Worm (Caenorhabditis elegans) whole organism, L4/young adult: ENCODE data around the gene clec-26.

Source experiments
- dao-5 ChIP-seq: sonication (generic microtip); optimal IDR thresholded peaks from 2 replicates; lab custom pipeline; 2016; ENCODE audit warnings: missing genotype, missing genetic modification characterization, moderate library complexity, missing compliant biosample characterization
- him-1 ChIP-seq: sonication (generic microtip); optimal IDR thresholded peaks from 2 replicates; lab custom pipeline; 2016; ENCODE audit warnings: missing genotype, missing genetic modification reagents, missing genetic modification characterization, missing compliant biosample characterization

- TF ChIP-seq dao-5 (tag; lab: Kevin White, UChicago) (no peak), him-1 (tag; lab: Kevin White, UChicago) (no peak)
Observed at ce11 chrV:16840283-16840682, 8.1 kb upstream of the clec-26 start.
